Worm (Caenorhabditis elegans): Measurements from ENCODE around the gene srh-41.

DNA sequence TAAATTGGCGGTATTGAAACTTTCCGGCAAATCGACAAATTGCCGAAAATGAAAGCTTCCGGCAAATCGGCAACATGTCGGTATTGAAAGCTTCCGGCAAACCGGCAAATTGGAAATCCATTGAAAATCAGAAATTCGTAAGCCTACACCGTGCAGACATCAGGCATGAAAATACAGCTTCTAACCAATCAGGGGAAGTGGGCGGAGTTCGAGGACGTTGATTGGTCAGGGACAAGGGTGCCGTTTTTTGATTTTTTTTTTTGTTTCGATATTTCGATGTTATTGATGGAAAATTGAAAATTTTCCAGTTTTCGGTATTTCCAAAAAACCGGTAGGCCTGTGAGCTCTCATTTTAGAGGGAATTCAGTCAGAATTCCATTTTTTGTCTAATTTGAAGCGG lies 17.3 kb downstream of the srh-41 start:
- TF ChIP-seq snpc-4 (tag; optimal IDR thresholded peaks at IDR 0.05) (no peak), skn-1 (tag; optimal IDR thresholded peaks at IDR 0.05) (no peak), ztf-11 (tag; optimal IDR thresholded peaks at IDR 0.05) (no peak), ceh-16 (tag; optimal IDR thresholded peaks at IDR 0.05) (no peak), nhr-12 (tag; optimal IDR thresholded peaks at IDR 0.05) (no peak), lsy-2 (tag; optimal IDR thresholded peaks at IDR 0.05) (no peak), nhr-129 (tag; optimal IDR thresholded peaks at IDR 0.05) (no peak), lin-13 (GFP tag; optimal IDR thresholded peaks at IDR 0.05) (no peak)
